Fruit fly (Drosophila melanogaster): ENCODE measurements around the gene Csk.
A peak's percentile ranks its signal among the peaks of the same experiment; 100 is the strongest.

The Csk gene

dm6 chr3R:11678016-11678415 is 27.5 kb upstream of the Csk start, which contains the start of gene CG18476 (continued):
- peak; percentile 87 for TF ChIP-seq CG11762 (GFP tag; optimal IDR thresholded peaks at IDR 0.05; ENCODE audit: insufficient read depth)
- peak; percentile 79 for TF ChIP-seq CG7368 (GFP tag; optimal IDR thresholded peaks at IDR 0.05)
- peak; percentile 82 for TF ChIP-seq fd59A (GFP tag; optimal IDR thresholded peaks at IDR 0.05)
- TF ChIP-seq svp (GFP tag) = peak; percentile 96
- TF ChIP-seq fkh (GFP tag; optimal IDR thresholded peaks at IDR 0.05) = peak; percentile 92
- peak; percentile 94 for TF ChIP-seq pdm3 (GFP tag; optimal IDR thresholded peaks at IDR 0.05)
- peak; percentile 80 for TF ChIP-seq CG16779 (tag; optimal IDR thresholded peaks at IDR 0.05)
- TF ChIP-seq Blimp-1 (GFP tag; optimal IDR thresholded peaks at IDR 0.05) = peak; percentile 77
- peak in 1 of 2 experiments; percentile 81 for TF ChIP-seq salr (GFP tag; optimal IDR thresholded peaks at IDR 0.05)
- TF ChIP-seq Smox (GFP tag; optimal IDR thresholded peaks at IDR 0.05) = peak; percentile 91
- TF ChIP-seq Eip93F (GFP tag; optimal IDR thresholded peaks at IDR 0.05) = peak; percentile 3
- peak; percentile 90 for TF ChIP-seq topi (GFP tag; optimal IDR thresholded peaks at IDR 0.05)
- peak; percentile 88 for TF ChIP-seq CG6792 (GFP tag; optimal IDR thresholded peaks at IDR 0.05)
- peak; percentile 94 for TF ChIP-seq dsx (GFP tag; optimal IDR thresholded peaks at IDR 0.05; ENCODE audit: poor library complexity, severe bottlenecking)
- TF ChIP-seq CG4318 (GFP tag; optimal IDR thresholded peaks at IDR 0.05) = no peak
- TF ChIP-seq CG34406 (GFP tag; optimal IDR thresholded peaks at IDR 0.05) = peak; percentile 90
- TF ChIP-seq CG32006 (GFP tag; optimal IDR thresholded peaks at IDR 0.05) = peak; percentile 92
- no peak for TF ChIP-seq Hr38 (GFP tag; optimal IDR thresholded peaks at IDR 0.05)
- peak; percentile 88 for TF ChIP-seq achi (GFP tag; optimal IDR thresholded peaks at IDR 0.05)
- peak; percentile 91 for TF ChIP-seq lz (GFP tag; optimal IDR thresholded peaks at IDR 0.05)
- TF ChIP-seq CG3032 (tag; optimal IDR thresholded peaks at IDR 0.05) = peak; percentile 97
- TF ChIP-seq CG11294 (GFP tag; IDR thresholded peaks at IDR 0.05) = peak; percentile 91
- peak; percentile 91 for TF ChIP-seq net (GFP tag; optimal IDR thresholded peaks at IDR 0.05)
- peak; percentile 72 for TF ChIP-seq dac (GFP tag; optimal IDR thresholded peaks at IDR 0.05)
- peak; percentile 95 for TF ChIP-seq CG8119 (GFP tag; IDR thresholded peaks at IDR 0.05)
- TF ChIP-seq CG8632 (GFP tag; optimal IDR thresholded peaks at IDR 0.05) = peak; percentile 88
- peak; percentile 95 for TF ChIP-seq Gug (GFP tag; IDR thresholded peaks at IDR 0.05)
- TF ChIP-seq Sox15 (GFP tag; optimal IDR thresholded peaks at IDR 0.05) = peak; percentile 87
- TF ChIP-seq Eip78C (GFP tag) = peak; percentile 99

DNA sequence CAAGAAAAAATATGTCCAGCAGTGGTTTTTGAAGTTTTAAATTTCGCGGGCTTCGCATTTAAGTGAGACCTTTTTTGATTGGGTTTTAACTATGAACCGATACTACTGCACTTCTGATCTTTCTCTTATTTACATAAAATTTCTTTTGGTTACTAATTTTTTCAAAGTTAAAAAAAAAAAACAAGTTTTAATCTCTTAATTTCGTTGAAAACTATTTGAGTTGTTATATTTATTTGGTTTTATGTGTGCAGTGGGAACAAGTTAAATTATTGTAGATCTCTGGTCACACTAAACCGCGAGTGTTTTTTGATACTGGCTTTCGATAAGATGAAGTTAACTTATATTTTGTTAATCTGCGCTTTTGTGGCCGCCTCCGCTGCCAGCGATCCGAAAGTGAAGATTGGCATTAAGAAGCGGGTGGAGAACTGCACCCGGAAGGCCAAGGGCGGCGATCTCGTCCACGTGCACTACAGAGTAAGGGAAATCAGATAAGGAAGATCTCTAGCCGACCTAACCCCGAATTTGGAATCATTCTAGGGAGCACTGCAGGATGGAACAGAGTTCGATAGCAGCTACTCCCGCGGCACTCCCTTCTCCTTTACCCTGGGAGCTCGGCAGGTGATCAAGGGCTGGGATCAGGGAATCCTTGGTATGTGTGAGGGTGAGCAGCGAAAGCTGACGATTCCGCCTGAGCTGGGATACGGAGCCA is 23.6 kb upstream of the Csk start, which contains the start of gene CG14715:
Gene CG14715 (plus strand): TSS at position 267 of the 709 bp plus-strand sequence.
- peak; percentile 31 for TF ChIP-seq CG10631 (GFP tag; optimal IDR thresholded peaks at IDR 0.05)
- no peak for TF ChIP-seq CG4318 (GFP tag; optimal IDR thresholded peaks at IDR 0.05)
- peak; percentile 94 for TF ChIP-seq svp (GFP tag)
- no peak for TF ChIP-seq CG8319 (GFP tag; optimal IDR thresholded peaks at IDR 0.05)
- TF ChIP-seq CG6163 (GFP tag; IDR thresholded peaks at IDR 0.05) = no peak
- peak; percentile 65 for TF ChIP-seq Eip78C (GFP tag)
- TF ChIP-seq Blimp-1 (GFP tag; optimal IDR thresholded peaks at IDR 0.05) = no peak
- TF ChIP-seq Sox14 (GFP tag; optimal IDR thresholded peaks at IDR 0.05) = peak; percentile 64
- no peak for TF ChIP-seq spab (GFP tag; optimal IDR thresholded peaks at IDR 0.05)
- TF ChIP-seq vri (GFP tag; optimal IDR thresholded peaks at IDR 0.05) = no peak
- TF ChIP-seq CG16779 (tag; optimal IDR thresholded peaks at IDR 0.05) = no peak
- TF ChIP-seq acj6 (GFP tag; optimal IDR thresholded peaks at IDR 0.05) = peak; percentile 30
- TF ChIP-seq Eip75B (GFP tag; optimal IDR thresholded peaks at IDR 0.05) = peak; percentile 27
- TF ChIP-seq Hr39 (GFP tag; optimal IDR thresholded peaks at IDR 0.05) = peak; percentile 57
- peak; percentile 19 for TF ChIP-seq Ets21C (GFP tag; optimal IDR thresholded peaks at IDR 0.05)
- no peak for TF ChIP-seq CG10669 (GFP tag; optimal IDR thresholded peaks at IDR 0.05)
- no peak for TF ChIP-seq net (GFP tag; optimal IDR thresholded peaks at IDR 0.05)
- no peak for TF ChIP-seq dsx (GFP tag; optimal IDR thresholded peaks at IDR 0.05; ENCODE audit: poor library complexity, severe bottlenecking)
- TF ChIP-seq Sox15 (GFP tag; optimal IDR thresholded peaks at IDR 0.05) = peak; percentile 6
- TF ChIP-seq fkh (GFP tag; optimal IDR thresholded peaks at IDR 0.05) = peak; percentile 33
- TF ChIP-seq pdm3 (GFP tag; optimal IDR thresholded peaks at IDR 0.05) = no peak
- TF ChIP-seq CG9139 (GFP tag; optimal IDR thresholded peaks at IDR 0.05) = no peak
- peak; percentile 65 for TF ChIP-seq CG31627 (GFP tag; optimal IDR thresholded peaks at IDR 0.05)
- no peak for TF ChIP-seq CG15336 (GFP tag; IDR thresholded peaks at IDR 0.05)
- TF ChIP-seq achi (GFP tag; optimal IDR thresholded peaks at IDR 0.05) = no peak
- peak; percentile 59 for TF ChIP-seq esn (GFP tag; optimal IDR thresholded peaks at IDR 0.05)
- no peak for TF ChIP-seq Hr38 (GFP tag; optimal IDR thresholded peaks at IDR 0.05)
- TF ChIP-seq Hr4 (GFP tag; optimal IDR thresholded peaks at IDR 0.05) = no peak
- TF ChIP-seq CG6276 (GFP tag; optimal IDR thresholded peaks at IDR 0.05) = no peak
- TF ChIP-seq lz (GFP tag; optimal IDR thresholded peaks at IDR 0.05) = peak; percentile 47
- no peak for TF ChIP-seq CG8632 (GFP tag; optimal IDR thresholded peaks at IDR 0.05)
- TF ChIP-seq Gug (GFP tag; IDR thresholded peaks at IDR 0.05) = no peak
- TF ChIP-seq cyc (GFP tag; optimal IDR thresholded peaks at IDR 0.05) = peak; percentile 39
- peak; percentile 17 for TF ChIP-seq CG6792 (GFP tag; optimal IDR thresholded peaks at IDR 0.05)
- TF ChIP-seq topi (GFP tag; optimal IDR thresholded peaks at IDR 0.05) = peak; percentile 44
- TF ChIP-seq CG3032 (tag; optimal IDR thresholded peaks at IDR 0.05) = peak; percentile 22
